Worm (Caenorhabditis elegans) whole organism, L3 larva: Measurements from ENCODE around the gene sqv-7.

ENCODE experiments used
- R02D3.7 ChIP-seq: fragments of 150-350 bp; optimal IDR thresholded peaks from 2 replicates; lab custom pipeline; 2014; ENCODE audit warnings: missing biosample characterization, missing genetic modification characterization
- ZK546.5 ChIP-seq: sonication (generic microtip); optimal IDR thresholded peaks from 2 replicates; lab custom pipeline; 2017; ENCODE audit warnings: missing biosample characterization, missing genetic modification characterization
- ama-1 ChIP-seq: fragments of 150-350 bp; optimal IDR thresholded peaks from 2 replicates; lab custom pipeline; 2018
- ceh-16 ChIP-seq: sonication (generic microtip); optimal IDR thresholded peaks from 2 replicates; lab custom pipeline; 2017; ENCODE audit warnings: missing biosample characterization, missing genetic modification characterization
- ceh-28 ChIP-seq: fragments of 150-350 bp; optimal IDR thresholded peaks from 2 replicates; lab custom pipeline; 2014; ENCODE audit warnings: missing biosample characterization, missing genetic modification reagents, missing genetic modification characterization
- ceh-9 ChIP-seq: sonication (generic microtip); optimal IDR thresholded peaks from 2 replicates; lab custom pipeline; 2018; ENCODE audit warnings: missing biosample characterization, missing genetic modification characterization
- daf-12 ChIP-seq: fragments of 150-350 bp; optimal IDR thresholded peaks from 2 replicates; lab custom pipeline; 2014; ENCODE audit warnings: missing biosample characterization, missing genetic modification reagents, missing genetic modification characterization
- egl-27 ChIP-seq: sonication (generic microtip); optimal IDR thresholded peaks from 4 replicates; lab custom pipeline; 2017; ENCODE audit warnings: missing biosample characterization, missing genetic modification reagents, missing genetic modification characterization
- egl-5 ChIP-seq: fragments of 150-350 bp; optimal IDR thresholded peaks from 2 replicates; lab custom pipeline; 2017; ENCODE audit warnings: missing biosample characterization, missing genetic modification reagents, missing genetic modification characterization, inconsistent platforms
- elt-1 ChIP-seq: fragments of 150-350 bp; optimal IDR thresholded peaks from 2 replicates; lab custom pipeline; 2014; ENCODE audit warnings: missing biosample characterization, missing genetic modification characterization
- elt-2 ChIP-seq: sonication (generic microtip); optimal IDR thresholded peaks from 2 replicates; lab custom pipeline; 2016; ENCODE audit warnings: missing genetic modification reagents, mild to moderate bottlenecking, missing genetic modification characterization, missing compliant biosample characterization
- elt-3 ChIP-seq, 3 experiments: fragments of 150-350 bp in 1 of 3; sonication (generic microtip) in 2 of 3; optimal IDR thresholded peaks; 2 replicates in 2 of 3; 4 replicates in 1 of 3; lab custom pipeline; 2014 to 2017; ENCODE audit warnings: missing biosample characterization in 3 of 3, missing genetic modification characterization in 3 of 3
- eor-1 ChIP-seq, 2 experiments: fragments of 150-350 bp; optimal IDR thresholded peaks; 2 replicates each; lab custom pipeline; 2014 to 2018; ENCODE audit warnings: missing biosample characterization in 2 of 2, missing genetic modification characterization in 2 of 2
- fkh-10 ChIP-seq: sonication (generic microtip); optimal IDR thresholded peaks from 2 replicates; lab custom pipeline; 2017; ENCODE audit warnings: missing biosample characterization, missing genetic modification reagents, missing genetic modification characterization
- fos-1 ChIP-seq: fragments of 150-350 bp; optimal IDR thresholded peaks from 2 replicates; lab custom pipeline; 2014; ENCODE audit warnings: missing biosample characterization, missing genetic modification characterization
- hmg-11 ChIP-seq: sonication (generic microtip); optimal IDR thresholded peaks from 2 replicates; lab custom pipeline; 2016; ENCODE audit warnings: missing genetic modification characterization, missing compliant biosample characterization
- jun-1 ChIP-seq: fragments of 150-350 bp; optimal IDR thresholded peaks from 2 replicates; lab custom pipeline; 2014; ENCODE audit warnings: missing biosample characterization, missing genetic modification reagents, missing genetic modification characterization
- lin-15B ChIP-seq: fragments of 150-350 bp; optimal IDR thresholded peaks from 2 replicates; lab custom pipeline; 2014; ENCODE audit warnings: missing biosample characterization, missing genetic modification characterization
- mdl-1 ChIP-seq: fragments of 150-350 bp; optimal IDR thresholded peaks from 2 replicates; lab custom pipeline; 2014; ENCODE audit warnings: missing biosample characterization, missing genetic modification characterization
- mml-1 ChIP-seq: fragments of 150-350 bp; sonication (generic microtip); optimal IDR thresholded peaks from 3 replicates; lab custom pipeline; 2014; ENCODE audit warnings: missing biosample characterization, missing genetic modification characterization
- nfya-1 ChIP-seq: sonication (generic microtip); optimal IDR thresholded peaks from 2 replicates; lab custom pipeline; 2017; ENCODE audit warnings: missing genetic modification characterization, mild to moderate bottlenecking, missing compliant biosample characterization, antibody characterized with exemption, moderate library complexity; ENCODE audit not compliant: insufficient read depth
- nhr-11 ChIP-seq: fragments of 150-350 bp; optimal IDR thresholded peaks from 2 replicates; lab custom pipeline; 2014; ENCODE audit warnings: missing biosample characterization, missing genetic modification characterization
- nhr-12 ChIP-seq: fragments of 150-350 bp; optimal IDR thresholded peaks from 2 replicates; lab custom pipeline; 2014; ENCODE audit warnings: missing biosample characterization, missing genetic modification characterization
- nhr-23 ChIP-seq: fragments of 150-350 bp; optimal IDR thresholded peaks from 2 replicates; lab custom pipeline; 2014; ENCODE audit warnings: missing biosample characterization, missing genetic modification reagents, missing genetic modification characterization
- nhr-237 ChIP-seq: fragments of 150-350 bp; optimal IDR thresholded peaks from 2 replicates; lab custom pipeline; 2014; ENCODE audit warnings: missing biosample characterization, missing genetic modification characterization
- nhr-25 ChIP-seq: sonication (generic microtip); optimal IDR thresholded peaks from 2 replicates; lab custom pipeline; 2017; ENCODE audit warnings: missing biosample characterization, missing genetic modification characterization
- nhr-43 ChIP-seq: sonication (generic microtip); optimal IDR thresholded peaks from 2 replicates; lab custom pipeline; 2016; ENCODE audit warnings: mild to moderate bottlenecking, missing genetic modification characterization, missing compliant biosample characterization; ENCODE audit not compliant: poor library complexity, severe bottlenecking
- nhr-67 ChIP-seq: fragments of 150-350 bp; optimal IDR thresholded peaks from 2 replicates; lab custom pipeline; 2014; ENCODE audit warnings: missing biosample characterization, missing genetic modification characterization
- nhr-76 ChIP-seq: fragments of 150-350 bp; sonication (generic microtip); optimal IDR thresholded peaks from 5 replicates; lab custom pipeline; 2014; ENCODE audit warnings: missing biosample characterization, missing genetic modification characterization
- nhr-77 ChIP-seq: fragments of 150-350 bp; optimal IDR thresholded peaks from 2 replicates; lab custom pipeline; 2014; ENCODE audit warnings: missing biosample characterization, missing genetic modification characterization
- pha-4 ChIP-seq: fragments of 150-350 bp; optimal IDR thresholded peaks from 2 replicates; lab custom pipeline; 2014; ENCODE audit warnings: missing biosample characterization, missing genetic modification reagents, missing genetic modification characterization
- pqm-1 ChIP-seq: fragments of 150-350 bp; optimal IDR thresholded peaks from 2 replicates; lab custom pipeline; 2017; ENCODE audit warnings: missing biosample characterization, missing genetic modification characterization, inconsistent platforms
- sea-2 ChIP-seq: fragments of 150-350 bp; sonication (generic microtip); optimal IDR thresholded peaks from 4 replicates; lab custom pipeline; 2014; ENCODE audit warnings: missing biosample characterization, missing genetic modification reagents, missing genetic modification characterization
- skn-1 ChIP-seq: fragments of 150-350 bp; optimal IDR thresholded peaks from 2 replicates; lab custom pipeline; 2014; ENCODE audit warnings: missing biosample characterization, missing genetic modification characterization
- unc-39 ChIP-seq: sonication (generic microtip); optimal IDR thresholded peaks from 4 replicates; lab custom pipeline; 2017; ENCODE audit warnings: missing biosample characterization, missing genetic modification characterization

Gene sqv-7

DNA sequence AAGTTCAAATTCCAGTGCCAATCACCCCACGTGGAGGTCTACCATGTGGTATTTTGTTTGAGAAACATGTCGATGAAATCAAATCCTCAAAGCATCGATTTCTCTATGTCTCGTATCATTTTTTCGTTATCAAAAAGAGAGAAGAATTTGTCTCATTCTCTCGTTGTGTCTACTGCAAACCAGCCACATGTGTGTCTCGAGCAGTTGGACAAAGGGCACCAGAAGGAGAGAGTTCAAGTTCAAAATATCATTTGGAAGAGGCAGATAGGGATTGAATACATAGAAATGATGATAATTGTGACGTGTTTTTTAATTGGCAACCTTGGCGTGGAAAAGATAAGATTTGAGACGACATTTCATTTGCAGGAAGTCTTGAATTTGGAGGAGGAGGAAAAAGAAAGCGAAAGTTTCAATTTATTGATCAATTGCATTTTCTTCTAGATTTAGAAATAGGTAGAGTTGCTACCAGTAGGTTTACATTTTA, 46.8 kb upstream of the sqv-7 start:
- TF ChIP-seq egl-5 (tag; lab: Kevin White, UChicago) = peak; percentile 30
- peak in 1 of 3 experiments; percentile 76 for TF ChIP-seq elt-3 (tag; optimal IDR thresholded peaks at IDR 0.05; lab: Kevin White, UChicago)
- no peak for TF ChIP-seq mml-1 (tag; lab: Kevin White, UChicago)
- TF ChIP-seq nhr-43 (tag; lab: Kevin White, UChicago) = peak; percentile 48
- no peak for TF ChIP-seq egl-27 (tag; lab: Kevin White, UChicago)
- TF ChIP-seq elt-1 (tag; lab: Kevin White, UChicago) = no peak
- TF ChIP-seq ceh-28 (tag; lab: Kevin White, UChicago) = peak; percentile 27
- TF ChIP-seq skn-1 (tag; lab: Kevin White, UChicago) = peak; percentile 53
- peak; percentile 60 for TF ChIP-seq mdl-1
- TF ChIP-seq nhr-67 = no peak
- peak; percentile 58 for TF ChIP-seq pqm-1 (tag; lab: Kevin White, UChicago)
- TF ChIP-seq nhr-25 (tag; lab: Kevin White, UChicago) = no peak
- TF ChIP-seq nhr-23 = peak; percentile 38
- TF ChIP-seq nfya-1 = peak; percentile 32
- TF ChIP-seq ceh-16 (tag; lab: Kevin White, UChicago) = no peak
- peak; percentile 46 for TF ChIP-seq jun-1
- TF ChIP-seq hmg-11 (tag; lab: Kevin White, UChicago) = no peak
- TF ChIP-seq nhr-11 = no peak
- TF ChIP-seq sea-2 = no peak
- TF ChIP-seq elt-2 = peak; percentile 96

DNA sequence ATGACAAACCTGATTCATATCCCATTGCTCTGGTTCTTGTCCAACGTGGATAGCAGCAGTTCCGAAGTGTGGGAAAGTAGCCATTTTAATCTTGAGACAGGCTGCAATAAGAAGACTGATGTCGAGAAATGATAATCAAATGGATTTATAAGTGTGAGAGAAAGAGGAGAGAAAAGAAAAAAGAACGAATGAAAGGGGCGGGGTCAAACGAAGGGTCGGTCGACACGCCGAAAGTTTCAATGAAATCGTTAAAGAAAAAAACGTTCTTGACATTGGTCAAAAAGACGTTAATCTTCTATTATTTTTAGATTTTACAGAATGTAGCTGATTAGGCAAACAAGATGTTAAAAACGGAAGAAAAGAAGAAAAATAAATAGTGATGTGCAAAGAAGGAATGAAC, 45.4 kb upstream of the sqv-7 start, which contains the start of gene cth-2:
Gene cth-2, minus strand, starts transcription at position 101 of the 400 bp plus-strand sequence.
- TF ChIP-seq nhr-43 (tag; lab: Kevin White, UChicago) (no peak), ceh-9 (tag; lab: Kevin White, UChicago) (no peak), elt-2 (peak; percentile 21), pha-4 (tag; lab: Kevin White, UChicago) (peak; percentile 9), nhr-11 (peak; percentile 9)

DNA sequence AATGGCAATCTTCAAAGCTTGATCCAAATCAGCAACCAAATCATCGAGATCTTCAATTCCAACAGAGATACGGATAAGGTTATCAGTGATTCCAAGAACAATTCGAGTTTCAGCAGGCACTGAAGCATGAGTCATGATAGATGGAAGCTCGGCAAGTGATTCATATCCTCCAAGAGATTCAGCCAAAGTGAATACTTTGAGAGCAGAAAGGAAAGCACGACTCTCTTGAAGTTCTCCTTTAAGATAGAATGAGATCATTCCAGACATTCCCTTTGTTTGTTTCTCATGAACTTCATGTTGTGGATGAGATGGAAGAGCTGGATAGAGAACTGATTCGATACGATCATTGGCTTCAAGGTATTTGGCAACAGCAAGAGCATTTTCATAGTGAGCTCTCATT, 43.8 kb upstream of the sqv-7 start:
- TF ChIP-seq nhr-43 (tag; lab: Kevin White, UChicago) (peak; percentile 2), nfya-1 (no peak)

DNA sequence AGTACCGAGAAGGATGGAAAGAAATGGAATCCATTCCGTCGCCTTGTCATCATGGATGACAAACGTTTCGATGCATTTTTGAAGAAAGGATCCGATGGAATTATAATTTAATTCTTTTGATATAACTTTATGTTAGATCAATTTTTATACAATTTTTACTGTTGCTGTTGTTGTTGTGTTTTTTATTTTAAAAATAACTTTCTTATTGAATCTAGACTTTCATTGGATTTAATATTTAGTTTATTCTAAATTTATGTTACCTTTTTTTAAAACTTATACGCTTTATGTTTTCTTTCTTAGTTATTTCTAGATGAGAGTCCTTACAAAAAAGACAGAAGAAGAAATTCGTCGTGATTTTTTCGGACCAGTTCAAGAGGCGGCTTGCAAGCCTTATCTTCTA, 42.5 kb upstream of the sqv-7 start, which contains the start of gene ZK1127.3:
Gene ZK1127.3, plus strand, starts transcription at position 301 of the 400 bp plus-strand sequence.
- TF ChIP-seq ZK546.5 (tag; lab: Kevin White, UChicago) (no peak), nhr-43 (tag; lab: Kevin White, UChicago) (no peak), fkh-10 (GFP tag; lab: Kevin White, UChicago) (no peak), eor-1 (tag; optimal IDR thresholded peaks at IDR 0.05; lab: Kevin White, UChicago) (no peak), hmg-11 (tag; lab: Kevin White, UChicago) (no peak), nhr-77 (tag; lab: Kevin White, UChicago) (no peak), lin-15B (tag; lab: Kevin White, UChicago) (no peak)
- TF ChIP-seq, all 47 proteins: peak for 0

DNA sequence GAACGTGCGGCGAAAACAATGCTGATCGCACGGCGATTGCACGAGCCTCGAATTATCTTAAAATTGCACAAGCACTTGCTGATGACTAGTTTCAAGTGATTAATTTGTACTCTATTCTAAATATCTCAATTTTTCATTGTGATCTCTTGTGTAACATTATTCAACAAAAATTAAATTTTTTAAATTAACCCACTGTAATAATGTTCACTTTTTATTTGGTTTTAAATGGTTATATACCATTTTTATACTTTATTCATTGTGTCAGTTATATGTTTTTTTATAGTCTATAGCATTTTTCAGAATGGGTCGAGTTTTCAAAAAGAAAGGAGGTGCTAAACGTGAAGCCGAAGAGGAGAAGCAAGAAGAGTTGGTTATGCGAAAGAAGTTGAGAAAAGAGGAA, 41.2 kb upstream of the sqv-7 start, which contains the start of gene ZK1127.4:
Gene ZK1127.4, plus strand, starts transcription at position 301 of the 400 bp plus-strand sequence.
- TF ChIP-seq nhr-76 (tag; lab: Kevin White, UChicago) = no peak
- no peak for TF ChIP-seq nhr-11
- no peak for TF ChIP-seq fos-1 (tag; lab: Kevin White, UChicago)
- no peak for TF ChIP-seq ceh-9 (tag; lab: Kevin White, UChicago)
- no peak for TF ChIP-seq nhr-67
- TF ChIP-seq, all 47 proteins: peak for 0

DNA sequence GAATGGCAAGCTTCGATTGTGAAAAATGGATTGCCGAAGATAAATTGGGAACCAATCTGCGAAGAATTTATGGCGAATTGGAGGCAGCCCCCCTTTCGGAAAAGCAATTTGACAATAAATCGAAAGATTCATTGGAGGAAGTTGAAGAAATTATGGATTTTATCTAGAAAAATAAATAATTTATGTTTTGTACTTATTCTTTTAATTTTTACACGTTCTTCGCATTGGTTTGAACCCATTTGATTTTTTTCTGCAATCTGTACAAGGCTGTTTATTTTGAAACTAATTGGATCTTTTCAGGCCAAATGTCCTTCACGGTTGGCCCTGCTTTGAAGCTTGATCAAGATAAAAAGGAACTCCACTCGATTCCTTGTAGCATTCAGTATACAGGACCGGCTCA, 40.5 kb upstream of the sqv-7 start, which contains the start of gene ZK1127.13:
Gene ZK1127.13, plus strand, starts transcription at position 301 of the 400 bp plus-strand sequence.
- TF ChIP-seq skn-1 (tag; lab: Kevin White, UChicago) (no peak), mdl-1 (no peak), nhr-237 (tag; lab: Kevin White, UChicago) (no peak), unc-39 (tag; lab: Kevin White, UChicago) (no peak), daf-12 (no peak), ama-1 (lab: Kevin White, UChicago) (no peak), nhr-12 (no peak), nhr-67 (no peak), nfya-1 (no peak), hmg-11 (tag; lab: Kevin White, UChicago) (no peak), egl-5 (tag; lab: Kevin White, UChicago) (no peak), pha-4 (tag; lab: Kevin White, UChicago) (no peak), R02D3.7 (tag; lab: Kevin White, UChicago) (no peak), fos-1 (tag; lab: Kevin White, UChicago) (no peak)
- TF ChIP-seq, all 47 proteins: peak for 0
